Fruit fly (Drosophila melanogaster): ENCODE data around the gene CG5421.

Gene CG5421

dm6 chr2L:12427487-12428101, 20.3 kb downstream of the CG5421 start, which contains the start of the genes CG5446 and Trm1 (continued):
- TF ChIP-seq D (optimal IDR thresholded peaks at IDR 0.05) = no peak
- TF ChIP-seq D (GFP tag; optimal IDR thresholded peaks at IDR 0.05) = peak; percentile 39
- TF ChIP-seq crol (GFP tag; IDR thresholded peaks at IDR 0.05) = no peak
- TF ChIP-seq B-H1 (GFP tag; IDR thresholded peaks at IDR 0.05) = no peak
- TF ChIP-seq CG10543 (GFP tag; optimal IDR thresholded peaks at IDR 0.05) = peak; percentile 69
- TF ChIP-seq CG7839 (tag; optimal IDR thresholded peaks at IDR 0.05) = peak; percentile 83
- TF ChIP-seq CG6791 (GFP tag; IDR thresholded peaks at IDR 0.05; ENCODE audit: partially characterized antibody) = peak; percentile 53; the same call in 1 of the 3 replicates
- TF ChIP-seq CG6683 (GFP tag; optimal IDR thresholded peaks at IDR 0.05) = peak; percentile 59
- TF ChIP-seq Max (GFP tag; optimal IDR thresholded peaks at IDR 0.05) = peak; percentile 25
- TF ChIP-seq dpn (GFP tag; optimal IDR thresholded peaks at IDR 0.05) = peak in 1 of 2 experiments; percentile 65
- peak; percentile 20; the same call in 1 of the 2 replicates for TF ChIP-seq E2f2 (GFP tag; IDR thresholded peaks at IDR 0.05)
- TF ChIP-seq cwo (GFP tag; optimal IDR thresholded peaks at IDR 0.05) = peak; percentile 55
- TF ChIP-seq aop (GFP tag; IDR thresholded peaks at IDR 0.05) = no peak
- peak; percentile 46 for TF ChIP-seq HHEX (GFP tag; optimal IDR thresholded peaks at IDR 0.05)
- TF ChIP-seq btn (GFP tag; optimal IDR thresholded peaks at IDR 0.05) = no peak
- TF ChIP-seq Camta (GFP tag; optimal IDR thresholded peaks at IDR 0.05) = no peak
- TF ChIP-seq CG3281 (GFP tag; optimal IDR thresholded peaks at IDR 0.05) = peak; percentile 77
- peak; percentile 40 for TF ChIP-seq CG6765 (GFP tag; optimal IDR thresholded peaks at IDR 0.05)
- TF ChIP-seq Hsf (GFP tag; optimal IDR thresholded peaks at IDR 0.05) = no peak
- TF ChIP-seq eve (GFP tag; optimal IDR thresholded peaks at IDR 0.05) = no peak
- no peak; the same call in 1 of the 2 replicates for TF ChIP-seq H2.0 (GFP tag; IDR thresholded peaks at IDR 0.05)
- peak; percentile 46; the same call in 1 of the 3 replicates for TF ChIP-seq Dbx (GFP tag; IDR thresholded peaks at IDR 0.05)
- peak; percentile 39; the same call in 1 of the 3 replicates for TF ChIP-seq Aef1 (GFP tag; IDR thresholded peaks at IDR 0.05)
- no peak for TF ChIP-seq onecut (GFP tag; IDR thresholded peaks at IDR 0.05)
- peak; percentile 3 for TF ChIP-seq CG18476 (GFP tag; optimal IDR thresholded peaks at IDR 0.05)
- peak; percentile 17 for TF ChIP-seq CG31388 (GFP tag; optimal IDR thresholded peaks at IDR 0.05)
- no peak for TF ChIP-seq CG31365 (tag; optimal IDR thresholded peaks at IDR 0.05)
- TF ChIP-seq gcm2 (GFP tag; optimal IDR thresholded peaks at IDR 0.05) = no peak
- no peak for TF ChIP-seq Ravus (GFP tag; IDR thresholded peaks at IDR 0.05)
- TF ChIP-seq da (GFP tag; optimal IDR thresholded peaks at IDR 0.05) = no peak
- no peak for TF ChIP-seq CG1024 (GFP tag; IDR thresholded peaks at IDR 0.05)
- TF ChIP-seq CG9932 (GFP tag; IDR thresholded peaks at IDR 0.05) = peak; percentile 75
- TF ChIP-seq MTF-1 (GFP tag; optimal IDR thresholded peaks at IDR 0.05; ENCODE audit: borderline replicate concordance) = no peak
- no peak for TF ChIP-seq CG10321 (GFP tag; IDR thresholded peaks at IDR 0.05)
- TF ChIP-seq CG13123 (GFP tag; optimal IDR thresholded peaks at IDR 0.05) = peak; percentile 37
- TF ChIP-seq CG7556 (GFP tag; optimal IDR thresholded peaks at IDR 0.05) = peak; percentile 85
- TF ChIP-seq Med (GFP tag) = peak; percentile 72
- TF ChIP-seq Abd-B (GFP tag; optimal IDR thresholded peaks at IDR 0.05) = peak; percentile 44
- TF ChIP-seq Hr51 (GFP tag; optimal IDR thresholded peaks at IDR 0.05) = peak; percentile 26 to 82
- TF ChIP-seq bowl (GFP tag; IDR thresholded peaks at IDR 0.05) = no peak
- peak; percentile 45; the same call in 1 of the 4 replicates for TF ChIP-seq Dll (GFP tag; IDR thresholded peaks at IDR 0.05; ENCODE audit: partially characterized antibody)
- TF ChIP-seq CG14965 (GFP tag; optimal IDR thresholded peaks at IDR 0.05; ENCODE audit: borderline replicate concordance) = no peak
- peak; percentile 71 for TF ChIP-seq Xrp1 (GFP tag; IDR thresholded peaks at IDR 0.05)
- no peak for TF ChIP-seq fru (optimal IDR thresholded peaks at IDR 0.05)
- TF ChIP-seq CG4360 (GFP tag; IDR thresholded peaks at IDR 0.05) = no peak
- no peak for TF ChIP-seq CG17912 (GFP tag; optimal IDR thresholded peaks at IDR 0.05)
- peak; percentile 13; the same call in 1 of the 2 replicates for TF ChIP-seq unc-4 (GFP tag; IDR thresholded peaks at IDR 0.05; ENCODE audit: partially characterized antibody)
- TF ChIP-seq shn (GFP tag; optimal IDR thresholded peaks at IDR 0.05) = no peak
- TF ChIP-seq CG3838 (GFP tag; optimal IDR thresholded peaks at IDR 0.05) = no peak
- TF ChIP-seq Adf1 (GFP tag; IDR thresholded peaks at IDR 0.05) = peak; percentile 36; the same call in 1 of the 2 replicates
- no peak for TF ChIP-seq chm (GFP tag; IDR thresholded peaks at IDR 0.05)

Data from whole organism, embryonic.